Worm (Caenorhabditis elegans) whole organism, mixed stage, embryonic: Measurements from ENCODE around the gene arrd-6.
"Not testable (repeated sequence)": the region's sequence is repeated elsewhere in the genome, so short reads cannot be mapped to it uniquely, and the experiment has no call there.

Source experiments
- M03D4.4 ChIP-seq: sonication (generic microtip); optimal IDR thresholded peaks from 2 replicates; lab custom pipeline; 2017; ENCODE audit warnings: mild to moderate bottlenecking, missing genetic modification characterization, missing compliant biosample characterization
- bed-3 ChIP-seq: fragments of 200-800 bp; sonication (Bioruptor generic); optimal IDR thresholded peaks from 3 replicates; lab custom pipeline; 2018; ENCODE audit warnings: mild to moderate bottlenecking, missing genetic modification characterization, moderate library complexity, missing compliant biosample characterization
- blmp-1 ChIP-seq: fragments of 150-350 bp; optimal IDR thresholded peaks from 2 replicates; lab custom pipeline; 2014; ENCODE audit warnings: missing biosample characterization, missing genetic modification characterization
- ceh-39 ChIP-seq: fragments of 150-350 bp; optimal IDR thresholded peaks from 2 replicates; lab custom pipeline; 2014; ENCODE audit warnings: missing biosample characterization, missing genetic modification characterization
- ceh-43 ChIP-seq: fragments of 200-800 bp; sonication (Bioruptor generic); optimal IDR thresholded peaks from 2 replicates; lab custom pipeline; 2018; ENCODE audit warnings: mild to moderate bottlenecking, missing genetic modification characterization, moderate library complexity, missing compliant biosample characterization
- ces-1 ChIP-seq: fragments of 150-350 bp; optimal IDR thresholded peaks from 2 replicates; lab custom pipeline; 2014; ENCODE audit warnings: missing biosample characterization, missing genetic modification reagents, missing genetic modification characterization
- elt-1 ChIP-seq: sonication (generic microtip); optimal IDR thresholded peaks from 2 replicates; lab custom pipeline; 2017; ENCODE audit warnings: missing genetic modification characterization, mild to moderate bottlenecking, missing compliant biosample characterization, antibody characterized with exemption, moderate library complexity, borderline replicate concordance; ENCODE audit not compliant: insufficient read depth
- elt-3 ChIP-seq: fragments of 150-350 bp; optimal IDR thresholded peaks from 2 replicates; lab custom pipeline; 2014; ENCODE audit warnings: missing biosample characterization, missing genetic modification characterization
- flh-1 ChIP-seq: fragments of 200-800 bp; sonication (Bioruptor generic); optimal IDR thresholded peaks from 2 replicates; lab custom pipeline; 2018; ENCODE audit warnings: mild to moderate bottlenecking, missing genetic modification characterization, moderate library complexity, missing compliant biosample characterization
- hlh-1 ChIP-seq: fragments of 150-350 bp; optimal IDR thresholded peaks from 2 replicates; lab custom pipeline; 2014; ENCODE audit warnings: missing biosample characterization, missing genetic modification reagents, missing genetic modification characterization
- lin-13 ChIP-seq: fragments of 150-350 bp; optimal IDR thresholded peaks from 2 replicates; lab custom pipeline; 2014; ENCODE audit warnings: missing biosample characterization, missing genetic modification characterization
- lin-32 ChIP-seq: fragments of 200-800 bp; sonication (Bioruptor generic); optimal IDR thresholded peaks from 2 replicates; lab custom pipeline; 2018; ENCODE audit warnings: mild to moderate bottlenecking, missing genetic modification characterization, missing compliant biosample characterization
- lsy-2 ChIP-seq: fragments of 150-350 bp; optimal IDR thresholded peaks from 2 replicates; lab custom pipeline; 2014; ENCODE audit warnings: missing biosample characterization, missing genetic modification characterization
- mab-5 ChIP-seq: fragments of 150-350 bp; optimal IDR thresholded peaks from 2 replicates; lab custom pipeline; 2014; ENCODE audit warnings: missing biosample characterization, missing genetic modification characterization
- mep-1 ChIP-seq: fragments of 150-350 bp; optimal IDR thresholded peaks from 2 replicates; lab custom pipeline; 2017; ENCODE audit warnings: missing biosample characterization, missing genetic modification reagents, missing genetic modification characterization, inconsistent platforms
- mls-2 ChIP-seq: sonication (generic microtip); optimal IDR thresholded peaks from 2 replicates; lab custom pipeline; 2016; ENCODE audit warnings: mild to moderate bottlenecking, missing genetic modification characterization, moderate library complexity, missing compliant biosample characterization
- nhr-12 ChIP-seq: fragments of 150-350 bp; optimal IDR thresholded peaks from 2 replicates; lab custom pipeline; 2014; ENCODE audit warnings: missing biosample characterization, missing genetic modification characterization
- nhr-2 ChIP-seq: fragments of 150-350 bp; optimal IDR thresholded peaks from 2 replicates; lab custom pipeline; 2014; ENCODE audit warnings: missing biosample characterization, missing genetic modification characterization
- pha-4 ChIP-seq: fragments of 150-350 bp; optimal IDR thresholded peaks from 2 replicates; lab custom pipeline; 2018; ENCODE audit warnings: missing biosample characterization, missing genetic modification reagents, missing genetic modification characterization
- snpc-4 ChIP-seq: fragments of 150-350 bp; optimal IDR thresholded peaks from 2 replicates; lab custom pipeline; 2014; ENCODE audit warnings: missing biosample characterization, missing genetic modification characterization
- sptf-1 ChIP-seq: sonication (generic microtip); optimal IDR thresholded peaks from 2 replicates; lab custom pipeline; 2017; ENCODE audit warnings: mild to moderate bottlenecking, missing genetic modification characterization, moderate library complexity, missing compliant biosample characterization
- tbx-8 ChIP-seq: fragments of 200-800 bp; sonication (Bioruptor generic); optimal IDR thresholded peaks from 2 replicates; lab custom pipeline; 2018; ENCODE audit warnings: mild to moderate bottlenecking, missing genetic modification characterization, moderate library complexity, missing compliant biosample characterization
- unc-120 ChIP-seq: sonication (generic microtip); optimal IDR thresholded peaks from 2 replicates; lab custom pipeline; 2017; ENCODE audit warnings: missing genetic modification characterization, missing compliant biosample characterization; ENCODE audit not compliant: poor library complexity, severe bottlenecking
- unc-62 ChIP-seq: fragments of 150-350 bp; optimal IDR thresholded peaks from 2 replicates; lab custom pipeline; 2014; ENCODE audit warnings: missing biosample characterization, missing genetic modification reagents, missing genetic modification characterization
- zip-8 ChIP-seq: fragments of 150-350 bp; optimal IDR thresholded peaks from 2 replicates; lab custom pipeline; 2014; ENCODE audit warnings: missing biosample characterization, missing genetic modification characterization
- ztf-11 ChIP-seq: fragments of 150-350 bp; optimal IDR thresholded peaks from 2 replicates; lab custom pipeline; 2014; ENCODE audit warnings: missing biosample characterization, missing genetic modification characterization

The arrd-6 gene

DNA sequence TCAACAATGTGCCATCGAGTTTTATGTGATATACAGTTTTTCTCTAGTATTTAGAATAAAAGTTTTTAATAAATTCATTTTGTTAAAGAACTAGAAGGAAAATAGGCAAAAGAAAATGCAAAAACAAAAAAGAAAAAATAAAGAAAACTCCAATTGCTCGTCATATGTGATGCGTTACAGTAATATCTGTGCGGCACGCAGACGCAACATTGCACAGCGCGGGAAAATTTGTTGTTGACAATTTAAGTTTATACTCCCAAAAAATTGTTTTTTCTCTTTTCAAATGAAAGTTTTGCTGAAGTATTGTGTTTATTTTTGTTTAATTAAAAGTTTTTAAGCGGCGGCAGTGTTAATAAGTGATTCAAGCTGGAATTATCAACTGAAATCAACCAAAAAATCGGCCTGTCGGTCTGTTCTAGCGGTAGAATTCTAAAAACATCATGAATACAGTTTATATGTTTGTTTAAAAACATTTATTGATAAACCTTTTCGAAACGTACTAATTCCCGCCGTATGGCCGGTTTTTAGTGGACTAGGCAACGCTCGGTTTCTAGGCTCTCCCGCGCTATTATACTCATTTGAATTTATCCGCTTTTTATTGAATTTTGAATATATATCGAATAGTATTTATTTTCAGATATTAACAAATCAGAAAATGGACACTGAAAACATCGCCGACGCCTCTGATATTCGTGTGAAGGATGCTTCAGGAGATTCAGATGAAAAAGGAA, 36.4 kb upstream of the arrd-6 start, which contains the start of gene nasp-1:
nasp-1 (plus strand) TSS at position 632 of the 731 bp plus-strand sequence.
- TF ChIP-seq lin-13 (tag; lab: Kevin White, UChicago) (peak; percentile 12), lsy-2 (tag; lab: Kevin White, UChicago) (peak; percentile 90), mep-1 (tag; lab: Kevin White, UChicago) (no peak)

DNA sequence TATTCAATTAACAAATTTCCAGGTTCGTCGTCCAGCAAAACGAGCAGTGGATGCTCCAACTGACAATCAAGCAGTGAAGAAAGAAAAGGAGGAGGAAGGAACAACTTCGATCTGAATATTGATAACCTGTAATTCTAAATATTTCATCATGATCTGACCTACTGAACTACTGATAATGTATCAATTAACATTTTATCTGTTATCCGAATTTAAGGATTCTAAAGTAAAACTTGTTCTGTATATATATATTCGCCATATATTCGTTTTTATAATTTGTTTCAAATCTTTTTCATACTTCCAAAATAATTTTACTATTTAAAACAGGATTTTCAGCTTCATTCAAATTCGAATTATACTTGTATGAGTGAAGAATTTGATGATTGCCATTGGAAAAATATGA, 34.7 kb upstream of the arrd-6 start, which contains the start of gene apc-17:
apc-17 (plus strand) TSS at position 301 of the 400 bp plus-strand sequence.
- TF ChIP-seq mls-2 (tag; lab: Kevin White, UChicago), result no peak
- TF ChIP-seq bed-3 (GFP tag; lab: Kevin White, UChicago), result no peak
- no peak for TF ChIP-seq nhr-2 (tag; lab: Kevin White, UChicago)

DNA sequence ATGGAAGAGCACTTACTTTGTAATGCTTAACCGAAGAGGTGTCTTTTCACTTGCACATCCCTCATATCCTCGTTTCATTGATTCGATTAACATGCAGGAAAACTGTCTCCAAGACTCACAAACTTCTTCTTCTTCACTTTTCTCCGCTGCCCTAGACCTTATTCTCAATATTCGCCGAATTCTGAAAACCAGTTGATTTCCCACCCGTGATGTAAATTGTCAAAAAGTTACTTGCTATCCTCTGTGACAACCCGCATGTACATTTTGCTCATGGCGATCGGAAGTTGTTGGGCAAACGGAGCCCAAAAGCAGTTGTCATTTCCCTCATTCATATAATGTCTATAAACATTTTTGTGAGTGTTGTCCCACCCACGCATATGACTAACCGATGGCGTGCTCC, 32.1 kb upstream of the arrd-6 start:
- TF ChIP-seq blmp-1 (tag; lab: Kevin White, UChicago) (no peak), flh-1 (GFP tag; lab: Kevin White, UChicago) (no peak), lin-32 (GFP tag; lab: Kevin White, UChicago) (no peak), mab-5 (tag; lab: Kevin White, UChicago) (no peak), unc-120 (no peak), zip-8 (tag; lab: Kevin White, UChicago) (no peak), elt-3 (tag; lab: Kevin White, UChicago) (no peak), hlh-1 (tag; lab: Kevin White, UChicago) (no peak), mls-2 (tag; lab: Kevin White, UChicago) (no peak), ztf-11 (tag; lab: Kevin White, UChicago) (no peak), M03D4.4 (tag; lab: Kevin White, UChicago) (no peak), sptf-1 (tag; lab: Kevin White, UChicago) (no peak), ceh-39 (tag; lab: Kevin White, UChicago) (no peak), tbx-8 (GFP tag; lab: Kevin White, UChicago) (no peak), lsy-2 (tag; lab: Kevin White, UChicago) (no peak), ces-1 (GFP tag; lab: Kevin White, UChicago) (no peak), nhr-2 (tag; lab: Kevin White, UChicago) (no peak), nhr-12 (no peak), lin-13 (tag; lab: Kevin White, UChicago) (no peak)

DNA sequence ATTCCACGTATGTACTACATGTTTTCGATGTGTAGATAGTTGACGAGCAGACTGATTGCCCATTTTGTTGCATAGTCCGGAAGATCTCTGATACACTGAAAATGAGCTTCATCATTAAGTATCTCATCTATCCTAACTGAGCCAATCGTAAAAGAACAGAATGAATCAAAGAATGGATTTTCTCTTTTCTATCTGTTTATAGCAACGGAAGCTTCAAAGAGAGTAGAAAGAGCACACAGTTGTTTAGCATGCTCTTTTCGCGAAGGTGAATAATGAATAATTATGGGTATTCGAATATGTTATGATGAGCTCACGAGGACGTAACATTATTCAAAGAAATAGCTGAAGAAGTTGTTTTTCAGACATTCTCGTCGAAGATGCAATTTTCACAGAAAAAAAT, 31.4 kb upstream of the arrd-6 start, which contains the start of gene glb-4:
glb-4 (minus strand) TSS at position 101 of the 400 bp plus-strand sequence.
- TF ChIP-seq mep-1 (tag; lab: Kevin White, UChicago) (no peak), flh-1 (GFP tag; lab: Kevin White, UChicago) (no peak), snpc-4 (no peak), ces-1 (GFP tag; lab: Kevin White, UChicago) (no peak), mab-5 (tag; lab: Kevin White, UChicago) (no peak), sptf-1 (tag; lab: Kevin White, UChicago) (no peak), pha-4 (tag; lab: Kevin White, UChicago) (no peak), nhr-2 (tag; lab: Kevin White, UChicago) (no peak), unc-120 (no peak), bed-3 (GFP tag; lab: Kevin White, UChicago) (no peak), M03D4.4 (tag; lab: Kevin White, UChicago) (no peak), hlh-1 (tag; lab: Kevin White, UChicago) (no peak)

DNA sequence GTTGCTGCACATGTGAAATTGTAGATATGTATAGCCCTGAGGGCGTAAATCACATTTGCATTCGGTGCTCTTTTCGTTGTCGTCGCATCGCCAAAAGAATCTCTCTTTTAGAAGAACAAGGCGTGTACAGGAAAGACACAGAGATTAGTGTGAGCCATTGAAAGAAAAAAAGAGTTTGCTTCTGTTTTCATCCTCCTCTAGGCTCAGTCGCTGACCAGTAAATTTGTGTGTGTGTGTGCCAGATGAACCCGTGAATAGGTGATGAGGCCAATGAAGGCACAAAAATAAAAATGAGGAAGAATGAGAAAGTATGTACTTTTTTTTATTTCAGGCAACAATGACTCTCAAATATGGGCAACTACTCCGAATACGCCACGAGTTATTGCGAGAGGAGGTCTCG, 30.1 kb upstream of the arrd-6 start, which contains the start of gene mat-2:
mat-2 (plus strand) TSS at position 301 of the 400 bp plus-strand sequence.
- TF ChIP-seq lsy-2 (tag; lab: Kevin White, UChicago), result no peak
- no peak for TF ChIP-seq sptf-1 (tag; lab: Kevin White, UChicago)
- TF ChIP-seq elt-1, result no peak
- no peak for TF ChIP-seq M03D4.4 (tag; lab: Kevin White, UChicago)
- no peak for TF ChIP-seq ces-1 (GFP tag; lab: Kevin White, UChicago)
- TF ChIP-seq ztf-11 (tag; lab: Kevin White, UChicago), result no peak
- TF ChIP-seq flh-1 (GFP tag; lab: Kevin White, UChicago), result no peak
- TF ChIP-seq lin-32 (GFP tag; lab: Kevin White, UChicago), result no peak

DNA sequence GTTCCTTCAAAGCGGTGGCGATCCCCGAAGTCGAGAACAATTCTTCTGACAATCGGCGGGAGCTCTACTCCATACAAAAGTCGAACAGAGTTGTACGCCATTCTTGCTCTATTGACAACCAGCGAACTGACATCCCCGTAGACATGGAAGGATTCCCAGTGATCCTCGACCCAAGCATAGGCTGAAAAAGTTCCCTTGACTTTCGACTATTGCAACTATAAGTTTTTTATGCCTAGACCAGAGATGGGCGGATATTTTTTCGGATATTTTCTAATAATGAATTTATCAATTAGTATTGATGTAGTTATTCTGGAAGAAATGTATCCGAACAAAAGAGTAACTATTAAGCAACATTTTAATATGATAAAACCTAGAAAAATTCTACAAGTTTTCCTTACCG, 20.7 kb upstream of the arrd-6 start, which contains the start of gene W10C6.2:
W10C6.2 (minus strand) TSS at position 101 of the 400 bp plus-strand sequence.
- TF ChIP-seq nhr-2 (tag; lab: Kevin White, UChicago); ceh-43 (GFP tag; lab: Kevin White, UChicago); unc-62 (GFP tag; lab: Kevin White, UChicago): not testable (repeated sequence)
- TF ChIP-seq, all 35 proteins: peak for 0; not testable (repeated sequence) for 35
